Worm (Caenorhabditis elegans): ENCODE measurements around the gene tbx-31.

DNA sequence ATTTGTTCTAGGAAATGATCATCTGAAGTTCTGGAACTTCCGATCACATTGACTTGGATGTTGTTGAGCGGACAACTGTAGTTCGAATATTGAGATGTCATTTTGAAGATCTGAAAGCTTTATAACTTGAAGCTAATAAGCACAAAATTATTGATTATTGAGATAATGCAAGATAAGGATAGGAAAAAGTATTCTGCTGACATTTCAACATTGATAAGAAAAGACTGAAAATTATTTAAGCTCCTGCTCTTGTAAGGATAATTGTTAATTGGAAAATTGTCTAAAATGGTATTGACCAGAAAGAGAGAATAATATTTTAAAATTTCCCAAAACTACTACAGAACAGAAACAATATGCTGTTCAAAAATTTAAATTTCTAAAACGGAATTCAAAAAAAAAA, at the start of gene tbx-31:
- no peak for TF ChIP-seq dpl-1 (GFP tag; optimal IDR thresholded peaks at IDR 0.05)
- no peak for TF ChIP-seq F26F4.8 (GFP tag; conservative IDR thresholded peaks at IDR 0.05)
